Worm (Caenorhabditis elegans): ENCODE results near the gene jmjd-1.1.

The jmjd-1.1 gene

ce11 chrII:11852191-11852901 is 46.0 kb downstream of the jmjd-1.1 start:
- TF ChIP-seq hmg-4 (GFP tag; optimal IDR thresholded peaks at IDR 0.05): no peak
- TF ChIP-seq pes-1 (GFP tag; IDR thresholded peaks at IDR 0.05): no peak
- TF ChIP-seq aly-1 (tag; optimal IDR thresholded peaks at IDR 0.05): no peak
- TF ChIP-seq hmbx-1 (tag; optimal IDR thresholded peaks at IDR 0.05): no peak
- no peak for TF ChIP-seq tra-4 (tag; optimal IDR thresholded peaks at IDR 0.05)
- TF ChIP-seq ceh-13 (GFP tag; optimal IDR thresholded peaks at IDR 0.05): no peak
- TF ChIP-seq ets-7 (tag; optimal IDR thresholded peaks at IDR 0.05): no peak

ce11 chrII:11853108-11853507 is 46.8 kb downstream of the jmjd-1.1 start:
- no peak for TF ChIP-seq sea-1 (GFP tag; conservative IDR thresholded peaks at IDR 0.05)
- TF ChIP-seq hmbx-1 (tag; optimal IDR thresholded peaks at IDR 0.05): no peak
- no peak for TF ChIP-seq tbx-37 (GFP tag; conservative IDR thresholded peaks at IDR 0.05)

- no peak for TF ChIP-seq hmbx-1 (tag; optimal IDR thresholded peaks at IDR 0.05)
- TF ChIP-seq ceh-13 (GFP tag; optimal IDR thresholded peaks at IDR 0.05): no peak
- no peak for TF ChIP-seq sea-1 (GFP tag; conservative IDR thresholded peaks at IDR 0.05)
- TF ChIP-seq ama-1 (optimal IDR thresholded peaks at IDR 0.05): no peak
- no peak for TF ChIP-seq hmg-4 (GFP tag; optimal IDR thresholded peaks at IDR 0.05)
- TF ChIP-seq pes-1 (GFP tag; IDR thresholded peaks at IDR 0.05): no peak
- no peak for TF ChIP-seq tbx-37 (GFP tag; conservative IDR thresholded peaks at IDR 0.05)
- TF ChIP-seq tra-4 (tag; optimal IDR thresholded peaks at IDR 0.05): no peak
Observed at ce11 chrII:11854749-11855148, 48.4 kb downstream of the jmjd-1.1 start.

- no peak for TF ChIP-seq ceh-36 (tag; optimal IDR thresholded peaks at IDR 0.05)
- no peak for TF ChIP-seq aly-1 (tag; optimal IDR thresholded peaks at IDR 0.05)
- no peak for TF ChIP-seq F13C5.2 (tag; optimal IDR thresholded peaks at IDR 0.05)
- no peak for TF ChIP-seq tra-4 (tag; optimal IDR thresholded peaks at IDR 0.05)
- no peak for TF ChIP-seq ama-1 (optimal IDR thresholded peaks at IDR 0.05)
- TF ChIP-seq hmg-4 (GFP tag; optimal IDR thresholded peaks at IDR 0.05): no peak
- TF ChIP-seq ets-7 (tag; optimal IDR thresholded peaks at IDR 0.05): no peak
- TF ChIP-seq ceh-13 (GFP tag; optimal IDR thresholded peaks at IDR 0.05): no peak
- TF ChIP-seq pes-1 (GFP tag; IDR thresholded peaks at IDR 0.05): no peak
- TF ChIP-seq tbx-11 (GFP tag; IDR thresholded peaks at IDR 0.05): no peak
Observed at ce11 chrII:11856361-11856760, 50.0 kb downstream of the jmjd-1.1 start, which contains the start of gene clh-1. clh-1 (minus strand) TSS chrII:11856461.
